Worm (Caenorhabditis elegans): ENCODE results near the gene bus-1.

The bus-1 gene

ce11 chrV:9058627-9059026 is 34.0 kb upstream of the bus-1 start, which contains the start of gene C25E10.11:
Gene C25E10.11 (minus strand): TSS chrV:9058727.
- no peak for TF ChIP-seq ZK546.5 (tag; optimal IDR thresholded peaks at IDR 0.05)
- TF ChIP-seq ceh-16 (tag; optimal IDR thresholded peaks at IDR 0.05) = no peak
- TF ChIP-seq mab-5 (tag; optimal IDR thresholded peaks at IDR 0.05) = no peak
- TF ChIP-seq F13H6.1 (tag; optimal IDR thresholded peaks at IDR 0.05) = no peak
- no peak for TF ChIP-seq elt-3 (tag; optimal IDR thresholded peaks at IDR 0.05)
- no peak for TF ChIP-seq snpc-4 (tag; optimal IDR thresholded peaks at IDR 0.05)
- TF ChIP-seq nhr-21 (tag; optimal IDR thresholded peaks at IDR 0.05) = no peak
- no peak for TF ChIP-seq ceh-82 (tag; optimal IDR thresholded peaks at IDR 0.05)
- TF ChIP-seq nhr-25 (tag; optimal IDR thresholded peaks at IDR 0.05) = no peak
- TF ChIP-seq dmd-4 (tag; optimal IDR thresholded peaks at IDR 0.05) = no peak
- TF ChIP-seq gmeb-1 (tag; optimal IDR thresholded peaks at IDR 0.05) = no peak
- no peak for TF ChIP-seq C34F6.9 (tag; optimal IDR thresholded peaks at IDR 0.05)
- no peak for TF ChIP-seq skn-1 (tag; optimal IDR thresholded peaks at IDR 0.05)

DNA sequence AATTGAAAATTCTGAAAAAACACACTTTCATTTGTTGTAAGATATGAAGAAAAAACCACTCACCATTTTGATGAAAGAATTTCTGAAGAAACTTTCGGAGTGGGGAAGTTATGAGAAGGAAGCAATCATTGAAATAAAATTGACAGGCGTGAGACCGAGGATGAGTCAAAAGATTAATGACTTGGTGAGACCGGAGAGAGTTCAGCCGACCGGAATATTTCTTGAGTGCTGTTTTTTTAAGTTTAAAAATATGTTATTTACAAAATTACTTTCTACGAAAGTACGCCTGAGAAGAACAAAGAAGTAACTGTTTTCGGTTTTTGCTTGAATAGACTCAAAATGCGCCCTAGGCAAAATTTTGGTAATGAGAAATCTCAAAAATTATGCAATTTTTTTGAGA is 31.6 kb upstream of the bus-1 start, which contains the start of gene C25E10.10:
Gene C25E10.10 (minus strand): TSS at position 101 of the 400 bp plus-strand sequence.
- TF ChIP-seq Y55F3AM.14 (GFP tag; optimal IDR thresholded peaks at IDR 0.05) = no peak
- no peak for TF ChIP-seq ceh-82 (tag; optimal IDR thresholded peaks at IDR 0.05)
- TF ChIP-seq F13H6.1 (tag; optimal IDR thresholded peaks at IDR 0.05) = no peak
- no peak for TF ChIP-seq nhr-6 (tag; optimal IDR thresholded peaks at IDR 0.05)
- no peak for TF ChIP-seq lsy-2 (tag; optimal IDR thresholded peaks at IDR 0.05)
- no peak for TF ChIP-seq nhr-11 (tag; optimal IDR thresholded peaks at IDR 0.05)
- no peak for TF ChIP-seq zag-1 (tag; optimal IDR thresholded peaks at IDR 0.05)
- TF ChIP-seq crh-2 (tag; optimal IDR thresholded peaks at IDR 0.05) = no peak
- no peak for TF ChIP-seq elt-1 (tag; optimal IDR thresholded peaks at IDR 0.05)
- no peak for TF ChIP-seq gmeb-1 (tag; optimal IDR thresholded peaks at IDR 0.05)
- no peak for TF ChIP-seq R02D3.7 (tag; optimal IDR thresholded peaks at IDR 0.05)
- TF ChIP-seq unc-62 (GFP tag; optimal IDR thresholded peaks at IDR 0.05) = no peak
- TF ChIP-seq unc-55 (GFP tag; optimal IDR thresholded peaks at IDR 0.05) = no peak
- no peak for TF ChIP-seq ztf-11 (tag; optimal IDR thresholded peaks at IDR 0.05)
- TF ChIP-seq nhr-25 (tag; optimal IDR thresholded peaks at IDR 0.05) = no peak

- TF ChIP-seq snpc-4 (tag; optimal IDR thresholded peaks at IDR 0.05) (no peak), nhr-21 (tag; optimal IDR thresholded peaks at IDR 0.05) (peak; percentile 11), peb-1 (tag; optimal IDR thresholded peaks at IDR 0.05) (no peak), nhr-6 (tag; optimal IDR thresholded peaks at IDR 0.05) (no peak), sma-9 (GFP tag; optimal IDR thresholded peaks at IDR 0.05) (no peak), sma-9 (tag; optimal IDR thresholded peaks at IDR 0.05) (no peak)
Measured at ce11 chrV:9055644-9056043, 31.0 kb upstream of the bus-1 start.

DNA sequence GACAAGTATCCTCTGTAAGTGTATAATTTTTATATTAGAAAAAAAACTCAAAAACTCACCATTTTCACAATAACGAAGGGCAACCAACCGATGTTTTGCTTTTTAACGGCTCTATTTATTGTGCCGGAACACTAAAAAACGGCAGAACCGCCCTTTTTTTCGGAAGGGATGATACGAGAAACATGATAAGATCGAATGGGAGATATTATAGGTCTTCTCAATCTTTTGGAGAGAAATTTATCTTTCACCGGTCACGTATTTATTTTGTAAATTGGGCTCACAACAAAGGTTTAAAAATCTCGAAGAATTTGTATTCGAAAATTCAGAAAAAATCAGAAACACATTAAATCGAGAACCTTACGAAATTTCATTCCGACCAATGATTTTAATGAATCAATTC is 30.2 kb upstream of the bus-1 start, which contains the start of gene swm-1:
Gene swm-1 (minus strand): TSS at position 101 of the 400 bp plus-strand sequence.
- TF ChIP-seq nhr-12 (tag; optimal IDR thresholded peaks at IDR 0.05) (no peak), sem-4 (tag; optimal IDR thresholded peaks at IDR 0.05) (no peak), lin-39 (tag; optimal IDR thresholded peaks at IDR 0.05) (no peak), skn-1 (tag; optimal IDR thresholded peaks at IDR 0.05) (no peak), ama-1 (optimal IDR thresholded peaks at IDR 0.05) (no peak), R02D3.7 (tag; optimal IDR thresholded peaks at IDR 0.05) (no peak), unc-39 (tag; optimal IDR thresholded peaks at IDR 0.05) (no peak), sma-3 (GFP tag; optimal IDR thresholded peaks at IDR 0.05) (no peak), ztf-1 (GFP tag; conservative IDR thresholded peaks at IDR 0.05) (no peak), C34F6.9 (tag; optimal IDR thresholded peaks at IDR 0.05) (no peak), ztf-4 (tag; optimal IDR thresholded peaks at IDR 0.05) (no peak)

DNA sequence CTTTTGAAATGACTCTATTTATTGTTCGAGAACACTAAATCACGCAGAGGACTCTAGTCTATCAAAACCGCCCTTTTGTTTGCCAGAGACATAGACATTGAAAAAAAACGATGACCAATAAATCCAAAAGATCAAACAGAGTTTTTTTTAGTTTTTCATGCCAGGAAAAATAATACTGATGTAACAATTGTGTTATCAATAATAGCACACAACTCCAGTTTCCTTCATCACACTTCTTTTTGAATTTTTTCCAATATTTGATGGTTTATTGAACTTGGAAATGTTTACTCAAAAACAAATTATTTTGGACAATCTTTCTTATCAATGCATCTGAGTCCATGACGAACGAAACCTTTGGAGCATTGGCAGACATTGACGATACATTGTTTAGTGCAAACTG is 29.4 kb upstream of the bus-1 start, which contains the start of gene C25E10.8:
Gene C25E10.8 (minus strand): TSS at position 101 of the 400 bp plus-strand sequence.
- no peak for TF ChIP-seq C34F6.9 (tag; optimal IDR thresholded peaks at IDR 0.05)

DNA sequence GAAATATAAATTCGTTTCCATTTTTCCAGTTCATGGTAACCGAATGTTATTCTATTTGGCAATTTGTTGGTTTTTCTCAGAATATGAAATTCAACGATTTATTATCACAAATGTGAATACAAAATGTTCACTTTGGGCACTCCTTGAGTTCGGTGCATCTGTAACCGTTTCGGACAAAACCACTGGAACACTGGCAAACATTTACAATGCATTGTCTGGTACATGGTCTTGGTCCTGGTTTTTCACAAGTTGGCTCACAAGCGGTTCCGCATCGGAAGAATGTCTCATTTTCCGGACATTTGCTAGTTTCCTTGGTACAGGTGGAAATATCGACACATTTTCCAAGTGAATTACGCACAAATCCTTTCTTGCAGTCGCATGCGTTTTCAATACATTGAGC is 28.6 kb upstream of the bus-1 start:
- TF ChIP-seq R02D3.7 (tag; optimal IDR thresholded peaks at IDR 0.05) (no peak), mab-5 (tag; optimal IDR thresholded peaks at IDR 0.05) (no peak), nhr-12 (tag; optimal IDR thresholded peaks at IDR 0.05) (no peak), dmd-4 (tag; optimal IDR thresholded peaks at IDR 0.05) (no peak), nhr-25 (tag; optimal IDR thresholded peaks at IDR 0.05) (no peak), nhr-237 (tag; optimal IDR thresholded peaks at IDR 0.05) (no peak), lin-11 (tag; optimal IDR thresholded peaks at IDR 0.05) (no peak), alr-1 (tag; optimal IDR thresholded peaks at IDR 0.05) (no peak), ceh-82 (tag; optimal IDR thresholded peaks at IDR 0.05) (no peak), aly-2 (tag; optimal IDR thresholded peaks at IDR 0.05) (no peak), zag-1 (tag; optimal IDR thresholded peaks at IDR 0.05) (no peak), nhr-6 (tag; optimal IDR thresholded peaks at IDR 0.05) (no peak), snpc-4 (tag; optimal IDR thresholded peaks at IDR 0.05) (no peak), ama-1 (optimal IDR thresholded peaks at IDR 0.05) (no peak), unc-55 (GFP tag; optimal IDR thresholded peaks at IDR 0.05) (no peak), ztf-11 (tag; optimal IDR thresholded peaks at IDR 0.05) (no peak), blmp-1 (tag; optimal IDR thresholded peaks at IDR 0.05; ENCODE audit: insufficient read depth) (no peak), lsy-2 (tag; optimal IDR thresholded peaks at IDR 0.05) (no peak)

Measured in whole organism, L2 larva.